Fruit fly (Drosophila melanogaster): ENCODE results near the gene CG33270.
A peak's percentile ranks its signal among the peaks of the same experiment; 100 is the strongest.

The CG33270 gene

DNA sequence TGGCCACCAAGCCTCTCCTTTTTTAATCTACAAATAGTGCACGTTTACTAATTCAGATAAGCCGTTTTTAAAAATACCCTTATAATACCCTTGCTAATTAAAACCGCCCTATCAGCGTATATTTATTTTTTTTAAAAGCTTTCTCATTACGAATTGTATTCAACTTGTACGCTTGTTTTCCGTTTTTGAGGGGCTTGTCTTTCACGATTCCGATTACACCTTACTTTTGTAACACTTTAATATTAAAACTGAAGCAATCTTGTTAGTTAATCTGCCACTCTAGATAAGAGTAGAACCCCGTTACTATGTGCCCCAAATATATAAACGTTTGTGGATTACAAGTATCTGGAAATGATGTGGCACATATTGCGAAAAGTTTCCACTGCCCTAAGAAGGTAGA lies 44.3 kb upstream of the CG33270 start:
- TF ChIP-seq CG34376 (GFP tag; optimal IDR thresholded peaks at IDR 0.05) (peak; percentile 23), bigmax (GFP tag; optimal IDR thresholded peaks at IDR 0.05) (no peak), exex (tag; optimal IDR thresholded peaks at IDR 0.05) (peak; percentile 83), tio (GFP tag; optimal IDR thresholded peaks at IDR 0.05) (no peak), CG30403 (GFP tag; optimal IDR thresholded peaks at IDR 0.05) (no peak), CG4730 (GFP tag; IDR thresholded peaks at IDR 0.05) (no peak), pros (GFP tag; optimal IDR thresholded peaks at IDR 0.05) (no peak), CG43689 (GFP tag; IDR thresholded peaks at IDR 0.05) (no peak), BtbVII (GFP tag; optimal IDR thresholded peaks at IDR 0.05) (no peak), CG8944 (GFP tag; optimal IDR thresholded peaks at IDR 0.05) (no peak), CG17912 (GFP tag; optimal IDR thresholded peaks at IDR 0.05) (no peak), Ets97D (GFP tag; optimal IDR thresholded peaks at IDR 0.05) (no peak), CG32772 (GFP tag; IDR thresholded peaks at IDR 0.05) (no peak), CrebB (tag; optimal IDR thresholded peaks at IDR 0.05) (no peak), sens (GFP tag) (peak; percentile 2), Ada2b (GFP tag; IDR thresholded peaks at IDR 0.05) (no peak), CG4820 (GFP tag; optimal IDR thresholded peaks at IDR 0.05) (no peak), MBD-R2 (GFP tag; IDR thresholded peaks at IDR 0.05) (no peak), Sin3A (optimal IDR thresholded peaks at IDR 0.05) (no peak), bsh (GFP tag; optimal IDR thresholded peaks at IDR 0.05) (no peak), TFAM (GFP tag; optimal IDR thresholded peaks at IDR 0.05) (no peak), CG12299 (tag; optimal IDR thresholded peaks at IDR 0.05) (no peak), wek (GFP tag; optimal IDR thresholded peaks at IDR 0.05) (no peak), ato (GFP tag; IDR thresholded peaks at IDR 0.05; ENCODE audit: partially characterized antibody) (no peak), Hmr (GFP tag; optimal IDR thresholded peaks at IDR 0.05) (no peak), sug (tag; optimal IDR thresholded peaks at IDR 0.05) (peak; percentile 44), Trl (optimal IDR thresholded peaks at IDR 0.05) (no peak), Trl (GFP tag; optimal IDR thresholded peaks at IDR 0.05) (no peak), slou (GFP tag; optimal IDR thresholded peaks at IDR 0.05) (no peak), Hand (GFP tag; optimal IDR thresholded peaks at IDR 0.05) (no peak), CG9817 (tag; optimal IDR thresholded peaks at IDR 0.05) (no peak), Rx (GFP tag; IDR thresholded peaks at IDR 0.05) (no peak), wor (GFP tag; IDR thresholded peaks at IDR 0.05) (no peak), HLH3B (GFP tag; IDR thresholded peaks at IDR 0.05) (no peak), al (GFP tag; IDR thresholded peaks at IDR 0.05) (no peak), cg (GFP tag; optimal IDR thresholded peaks at IDR 0.05) (no peak), fd3F (GFP tag; optimal IDR thresholded peaks at IDR 0.05) (no peak), kni (GFP tag; optimal IDR thresholded peaks at IDR 0.05) (no peak), eyg (GFP tag; optimal IDR thresholded peaks at IDR 0.05) (no peak), dysf (GFP tag; IDR thresholded peaks at IDR 0.05) (no peak), HLHmδ (GFP tag; optimal IDR thresholded peaks at IDR 0.05) (no peak), CG10654 (GFP tag; optimal IDR thresholded peaks at IDR 0.05) (no peak), Vsx1 (GFP tag; optimal IDR thresholded peaks at IDR 0.05) (peak; percentile 0), Oaz (GFP tag; IDR thresholded peaks at IDR 0.05) (no peak), CG6254 (GFP tag; optimal IDR thresholded peaks at IDR 0.05) (no peak), fu2 (GFP tag; optimal IDR thresholded peaks at IDR 0.05) (no peak), CG15696 (tag; optimal IDR thresholded peaks at IDR 0.05) (no peak), HmgD (GFP tag; optimal IDR thresholded peaks at IDR 0.05) (no peak), tup (GFP tag; optimal IDR thresholded peaks at IDR 0.05) (no peak), Lim3 (GFP tag; IDR thresholded peaks at IDR 0.05) (no peak), Pdp1 (GFP tag; optimal IDR thresholded peaks at IDR 0.05) (peak in 1 of 2 experiments; percentile 13), Hsf (GFP tag; optimal IDR thresholded peaks at IDR 0.05) (no peak), CG2202 (tag; optimal IDR thresholded peaks at IDR 0.05) (no peak)

Measured in whole organism, embryonic.